Worm (Caenorhabditis elegans) whole organism, L4/young adult: Measurements from ENCODE around the gene stdh-4.

ENCODE experiments used
- W03F9.2 ChIP-seq: fragments of 150-350 bp; optimal IDR thresholded peaks from 2 replicates; lab custom pipeline; 2014; ENCODE audit warnings: missing biosample characterization, missing genetic modification characterization
- dao-5 ChIP-seq: sonication (generic microtip); optimal IDR thresholded peaks from 2 replicates; lab custom pipeline; 2016; ENCODE audit warnings: missing genotype, missing genetic modification characterization, moderate library complexity, missing compliant biosample characterization
- him-1 ChIP-seq: sonication (generic microtip); optimal IDR thresholded peaks from 2 replicates; lab custom pipeline; 2016; ENCODE audit warnings: missing genotype, missing genetic modification reagents, missing genetic modification characterization, missing compliant biosample characterization

DNA sequence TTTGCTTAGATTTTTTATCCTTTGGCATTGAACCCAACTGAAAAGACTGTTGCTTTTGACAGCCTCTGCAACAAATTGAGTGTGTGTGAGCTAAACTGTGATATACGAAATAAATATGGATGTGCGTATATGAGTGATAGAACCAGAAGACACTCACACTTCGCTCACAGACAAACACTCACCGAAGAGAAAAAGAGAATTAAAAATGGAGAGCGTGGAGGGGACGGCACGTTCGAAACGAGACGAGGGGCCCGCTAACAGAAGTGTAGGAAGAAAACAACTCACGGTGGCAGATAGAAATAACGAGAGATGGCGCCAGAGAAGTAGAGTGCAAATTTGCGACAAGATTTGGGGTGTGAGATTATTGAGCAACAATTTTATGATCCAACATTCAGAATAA lies 30.8 kb upstream of the stdh-4 start:
- TF ChIP-seq him-1 (tag; lab: Kevin White, UChicago) = no peak
- no peak for TF ChIP-seq dao-5 (tag; lab: Kevin White, UChicago)
- TF ChIP-seq W03F9.2 = no peak
